Fruit fly (Drosophila melanogaster) whole organism, pupa: ENCODE data around the gene aralar1.

ENCODE experiments used
- CG10348 ChIP-seq: fragments of 200-800 bp; sonication (Bioruptor generic); IDR thresholded peaks from 2 replicates; pipeline ENCODE4 v1.3.6; 2022; ENCODE audit warnings: missing biosample characterization, missing genetic modification characterization
- CG12605 ChIP-seq: fragments of 200-800 bp; sonication (Bioruptor generic); IDR thresholded peaks from 2 replicates; pipeline ENCODE4 v1.3.6; 2022; ENCODE audit warnings: missing biosample characterization, missing genetic modification characterization
- CG13204 ChIP-seq: fragments of 200-800 bp; sonication (Bioruptor generic); optimal IDR thresholded peaks from 2 replicates; lab custom pipeline; 2018; ENCODE audit warnings: missing biosample characterization, mild to moderate bottlenecking, missing genetic modification characterization, moderate library complexity
- CG14655 ChIP-seq: fragments of 200-800 bp; sonication (Bioruptor generic); optimal IDR thresholded peaks from 3 replicates; lab custom pipeline; 2017; ENCODE audit warnings: mild to moderate bottlenecking, missing biosample characterization, missing genetic modification reagents, missing genetic modification characterization
- CG15710 ChIP-seq: fragments of 200-800 bp; sonication (Bioruptor generic); optimal IDR thresholded peaks from 2 replicates; lab custom pipeline; 2018; ENCODE audit warnings: missing biosample characterization, mild to moderate bottlenecking, missing genetic modification characterization, moderate library complexity
- CG17806 ChIP-seq: fragments of 200-800 bp; sonication (Bioruptor generic); optimal IDR thresholded peaks from 2 replicates; lab custom pipeline; 2018; ENCODE audit warnings: missing biosample characterization, mild to moderate bottlenecking, missing genetic modification characterization, moderate library complexity
- CG32121 ChIP-seq: fragments of 200-800 bp; sonication (Bioruptor generic); IDR thresholded peaks from 2 replicates; pipeline ENCODE4 v1.3.6; 2022; ENCODE audit warnings: missing biosample characterization, missing genetic modification characterization
- CG34367 ChIP-seq: fragments of 200-800 bp; sonication (Bioruptor generic); optimal IDR thresholded peaks from 2 replicates; lab custom pipeline; 2018; ENCODE audit warnings: missing biosample characterization, mild to moderate bottlenecking, missing genetic modification characterization
- CG4496 ChIP-seq: fragments of 200-800 bp; sonication (Bioruptor generic); IDR thresholded peaks from 3 replicates; pipeline ENCODE4 v1.3.6; 2022; ENCODE audit warnings: missing biosample characterization, missing genetic modification characterization
- CG8159 ChIP-seq: fragments of 200-800 bp; sonication (Bioruptor generic); optimal IDR thresholded peaks from 3 replicates; lab custom pipeline; 2018; ENCODE audit warnings: missing biosample characterization, mild to moderate bottlenecking, missing genetic modification characterization, moderate library complexity
- CG8301 ChIP-seq: fragments of 200-800 bp; sonication (Bioruptor generic); optimal IDR thresholded peaks from 2 replicates; lab custom pipeline; 2018; ENCODE audit warnings: missing biosample characterization, mild to moderate bottlenecking, missing genetic modification characterization
- CG9948 ChIP-seq: fragments of 200-800 bp; sonication (Bioruptor generic); optimal IDR thresholded peaks from 2 replicates; lab custom pipeline; 2018; ENCODE audit warnings: missing biosample characterization, mild to moderate bottlenecking, missing genetic modification characterization, moderate library complexity
- EcR ChIP-seq: fragments of 200-800 bp; sonication (Bioruptor generic); optimal IDR thresholded peaks from 3 replicates; lab custom pipeline; 2019; ENCODE audit warnings: missing biosample characterization, missing genetic modification characterization, mild to moderate bottlenecking, moderate library complexity, missing genetic modification reagents
- Ets98B ChIP-seq: fragments of 200-800 bp; sonication (Bioruptor generic); IDR thresholded peaks from 2 replicates; pipeline ENCODE4 v1.3.6; 2022; ENCODE audit warnings: missing biosample characterization, missing genetic modification characterization
- Pif1A ChIP-seq: fragments of 200-800 bp; sonication (Bioruptor generic); optimal IDR thresholded peaks from 3 replicates; lab custom pipeline; 2016; ENCODE audit warnings: missing biosample characterization, missing genetic modification characterization
- Pif1B ChIP-seq: fragments of 200-800 bp; sonication (Bioruptor generic); optimal IDR thresholded peaks from 3 replicates; lab custom pipeline; 2016; ENCODE audit warnings: missing biosample characterization, missing genetic modification characterization
- Snoo ChIP-seq: fragments of 200-800 bp; sonication (Bioruptor generic); optimal IDR thresholded peaks from 3 replicates; lab custom pipeline; 2017; ENCODE audit warnings: missing biosample characterization, mild to moderate bottlenecking, missing genetic modification characterization, inconsistent platforms
- fd96Ca ChIP-seq: fragments of 200-800 bp; sonication (Bioruptor generic); IDR thresholded peaks from 3 replicates; pipeline ENCODE4 v1.3.6; 2022; ENCODE audit warnings: missing biosample characterization, missing genetic modification characterization
- gl ChIP-seq: fragments of 200-800 bp; sonication (Bioruptor generic); optimal IDR thresholded peaks from 2 replicates; lab custom pipeline; 2018; ENCODE audit warnings: missing biosample characterization, mild to moderate bottlenecking, missing genetic modification characterization
- rn ChIP-seq: fragments of 200-800 bp; sonication (Bioruptor generic); IDR thresholded peaks from 2 replicates; pipeline ENCODE4 v1.3.6; 2022; ENCODE audit warnings: missing biosample characterization, missing genetic modification characterization

Gene aralar1

dm6 chr3R:30450690-30451343, 4.8 kb downstream of the aralar1 start:
- no peak for TF ChIP-seq CG9948 (tag; lab: Kevin White, UChicago)
- peak; percentile 27 for TF ChIP-seq EcR (GFP tag; lab: Kevin White, UChicago)

- TF ChIP-seq CG17806 (tag; lab: Kevin White, UChicago), result peak; percentile 2
- peak; percentile 33; the same call in 1 of the 2 replicates for TF ChIP-seq CG12605 (GFP tag; lab: Robert Waterston, UW)
- no peak for TF ChIP-seq EcR (GFP tag; lab: Kevin White, UChicago)
- no peak for TF ChIP-seq CG14655
- no peak for TF ChIP-seq CG8301 (tag; lab: Kevin White, UChicago)
- peak; percentile 77 for TF ChIP-seq Pif1A (GFP tag; lab: Kevin White, UChicago)
- TF ChIP-seq CG4496 (GFP tag; lab: Robert Waterston, UW), result peak; percentile 48; the same call in 1 of the 3 replicates
- peak; percentile 62 for TF ChIP-seq Snoo (tag; lab: Kevin White, UChicago)
- TF ChIP-seq gl (tag; lab: Kevin White, UChicago), result peak; percentile 31
- TF ChIP-seq CG9948 (tag; lab: Kevin White, UChicago), result no peak
- TF ChIP-seq CG32121 (GFP tag; lab: Robert Waterston, UW), result no peak
- TF ChIP-seq fd96Ca (GFP tag; lab: Robert Waterston, UW), result peak; percentile 32; the same call in 1 of the 3 replicates
- peak; percentile 39; the same call in 1 of the 2 replicates for TF ChIP-seq Ets98B (GFP tag; lab: Robert Waterston, UW)
- TF ChIP-seq CG13204 (GFP tag; lab: Kevin White, UChicago), result peak; percentile 37
- peak; percentile 80 for TF ChIP-seq Pif1B (GFP tag; lab: Kevin White, UChicago)
- TF ChIP-seq CG34367 (tag; lab: Kevin White, UChicago), result peak; percentile 16
Observed at dm6 chr3R:30450224-30450623, 5.4 kb downstream of the aralar1 start.

dm6 chr3R:30449446-30449845, 6.2 kb downstream of the aralar1 start:
- no peak for TF ChIP-seq Snoo (tag; lab: Kevin White, UChicago)
- TF ChIP-seq CG13204 (GFP tag; lab: Kevin White, UChicago), result no peak
- no peak for TF ChIP-seq Ets98B (GFP tag; lab: Robert Waterston, UW)
- no peak for TF ChIP-seq CG8301 (tag; lab: Kevin White, UChicago)
- TF ChIP-seq CG8159, result no peak
- no peak for TF ChIP-seq fd96Ca (GFP tag; lab: Robert Waterston, UW)
- no peak for TF ChIP-seq CG34367 (tag; lab: Kevin White, UChicago)
- no peak for TF ChIP-seq CG12605 (GFP tag; lab: Robert Waterston, UW)
- no peak for TF ChIP-seq CG14655
- TF ChIP-seq CG10348 (GFP tag; lab: Robert Waterston, UW), result no peak
- TF ChIP-seq CG17806 (tag; lab: Kevin White, UChicago), result no peak
- TF ChIP-seq rn (GFP tag; lab: Robert Waterston, UW), result no peak

- TF ChIP-seq CG34367 (tag; lab: Kevin White, UChicago), result no peak
- TF ChIP-seq CG8159, result no peak
- no peak for TF ChIP-seq CG17806 (tag; lab: Kevin White, UChicago)
- no peak for TF ChIP-seq Pif1A (GFP tag; lab: Kevin White, UChicago)
- TF ChIP-seq rn (GFP tag; lab: Robert Waterston, UW), result no peak
- no peak for TF ChIP-seq EcR (GFP tag; lab: Kevin White, UChicago)
- TF ChIP-seq CG10348 (GFP tag; lab: Robert Waterston, UW), result no peak
- TF ChIP-seq CG8301 (tag; lab: Kevin White, UChicago), result no peak
- no peak for TF ChIP-seq CG9948 (tag; lab: Kevin White, UChicago)
- no peak for TF ChIP-seq CG32121 (GFP tag; lab: Robert Waterston, UW)
- no peak for TF ChIP-seq CG12605 (GFP tag; lab: Robert Waterston, UW)
- TF ChIP-seq CG15710 (tag; lab: Kevin White, UChicago), result no peak
- no peak for TF ChIP-seq fd96Ca (GFP tag; lab: Robert Waterston, UW)
- no peak for TF ChIP-seq Pif1B (GFP tag; lab: Kevin White, UChicago)
Observed at dm6 chr3R:30444946-30445345, 10.7 kb downstream of the aralar1 start, which contains the start of gene Osi23. Gene Osi23 (minus strand): TSS chr3R:30445046.

DNA sequence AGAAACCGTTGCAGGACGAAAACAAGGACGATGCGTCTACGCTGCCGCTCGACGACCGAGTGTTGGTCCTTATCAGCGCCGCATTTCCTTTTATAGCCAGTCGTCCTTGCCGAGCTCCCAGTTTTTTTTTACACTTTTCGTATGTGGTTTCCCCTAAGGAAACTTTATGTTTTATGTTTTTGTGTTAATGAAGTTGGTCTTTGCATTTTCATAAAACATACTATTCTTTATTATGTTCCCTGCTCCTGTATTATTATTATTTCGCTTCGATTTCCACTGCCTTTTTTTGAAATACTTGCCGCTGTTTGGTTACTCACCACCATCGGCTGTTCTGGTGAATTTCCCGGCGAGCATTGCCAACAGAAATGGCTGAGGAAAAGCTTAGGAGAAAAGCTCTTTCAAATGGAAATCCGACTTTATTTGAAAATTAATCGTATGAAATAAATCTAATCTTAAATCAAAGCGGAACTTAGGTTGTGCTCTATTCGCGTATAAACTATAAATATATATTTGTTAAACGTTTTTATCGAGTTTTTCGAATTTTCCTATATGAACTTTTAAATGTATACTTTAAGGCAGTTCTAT, 12.0 kb downstream of the aralar1 start, which contains the start of gene CG15537:
CG15537 (minus strand) TSS at position 51 of the 585 bp plus-strand sequence.
- TF ChIP-seq Pif1A (GFP tag; lab: Kevin White, UChicago) (no peak), Pif1B (GFP tag; lab: Kevin White, UChicago) (no peak), Snoo (tag; lab: Kevin White, UChicago) (no peak)
- TF ChIP-seq, all 21 proteins: peak for 0

dm6 chr3R:30431258-30432114, 24.2 kb downstream of the aralar1 start, which contains the start of gene CG15534:
Gene CG15534 (plus strand): TSS chr3R:30432064.
- no peak for TF ChIP-seq CG32121 (GFP tag; lab: Robert Waterston, UW)
- no peak for TF ChIP-seq CG4496 (GFP tag; lab: Robert Waterston, UW)
- no peak for TF ChIP-seq fd96Ca (GFP tag; lab: Robert Waterston, UW)
- no peak for TF ChIP-seq CG14655
- TF ChIP-seq CG8301 (tag; lab: Kevin White, UChicago), result no peak
- TF ChIP-seq gl (tag; lab: Kevin White, UChicago), result no peak
